Worm (Caenorhabditis elegans): ENCODE data around the gene cdh-4.
A peak's percentile ranks its signal among the peaks of the same experiment; 100 is the strongest.

Gene cdh-4

ce11 chrIII:4502559-4503240, 17.5 kb upstream of the cdh-4 start:
- TF ChIP-seq efl-1 (optimal IDR thresholded peaks at IDR 0.05), result no peak
- peak in 1 of 2 experiments; percentile 58 for TF ChIP-seq efl-1 (GFP tag; optimal IDR thresholded peaks at IDR 0.05 in 1 of 2)
- TF ChIP-seq lir-3 (tag; optimal IDR thresholded peaks at IDR 0.05; ENCODE audit: poor library complexity), result no peak
- TF ChIP-seq elt-2 (tag; optimal IDR thresholded peaks at IDR 0.05), result peak; percentile 31
- TF ChIP-seq nhr-71 (tag; optimal IDR thresholded peaks at IDR 0.05), result peak; percentile 11
- peak; percentile 77 for TF ChIP-seq pqm-1 (tag; optimal IDR thresholded peaks at IDR 0.05)
- no peak for TF ChIP-seq ceh-82 (tag; optimal IDR thresholded peaks at IDR 0.05)
- TF ChIP-seq dpl-1 (GFP tag; optimal IDR thresholded peaks at IDR 0.05), result no peak
- TF ChIP-seq nhr-84 (tag; optimal IDR thresholded peaks at IDR 0.05), result no peak
- no peak for TF ChIP-seq mdl-1 (tag; optimal IDR thresholded peaks at IDR 0.05)
- no peak for TF ChIP-seq sox-4 (tag; optimal IDR thresholded peaks at IDR 0.05)
- TF ChIP-seq nhr-20 (tag; optimal IDR thresholded peaks at IDR 0.05), result peak; percentile 15
- no peak for TF ChIP-seq irx-1 (tag; optimal IDR thresholded peaks at IDR 0.05)
- no peak for TF ChIP-seq unc-130 (tag; optimal IDR thresholded peaks at IDR 0.05)
- TF ChIP-seq hlh-17 (GFP tag; optimal IDR thresholded peaks at IDR 0.05; ENCODE audit: borderline replicate concordance), result no peak
- TF ChIP-seq unc-86 (tag; optimal IDR thresholded peaks at IDR 0.05), result no peak
- no peak for TF ChIP-seq lin-13 (GFP tag; optimal IDR thresholded peaks at IDR 0.05)
- TF ChIP-seq hpl-2 (GFP tag; optimal IDR thresholded peaks at IDR 0.05), result no peak
- no peak for TF ChIP-seq pax-3 (tag; optimal IDR thresholded peaks at IDR 0.05)
- TF ChIP-seq blmp-1 (tag; optimal IDR thresholded peaks at IDR 0.05), result no peak
- TF ChIP-seq sup-37 (GFP tag; optimal IDR thresholded peaks at IDR 0.05), result no peak
- TF ChIP-seq fkh-8 (tag; optimal IDR thresholded peaks at IDR 0.05), result no peak
- no peak for TF ChIP-seq ztf-11 (tag; optimal IDR thresholded peaks at IDR 0.05)
- no peak for TF ChIP-seq nhr-90 (tag; optimal IDR thresholded peaks at IDR 0.05; ENCODE audit: poor library complexity)
- TF ChIP-seq elt-3 (tag; optimal IDR thresholded peaks at IDR 0.05), result peak in 4 of 6 experiments; percentile 10 to 22 (median 17)

- peak; percentile 86 for TF ChIP-seq lin-14 (GFP tag; optimal IDR thresholded peaks at IDR 0.05)
- no peak for TF ChIP-seq unc-62 (GFP tag; optimal IDR thresholded peaks at IDR 0.05)
- TF ChIP-seq nhr-71 (tag; optimal IDR thresholded peaks at IDR 0.05), result peak; percentile 71
- TF ChIP-seq isw-1 (GFP tag; IDR thresholded peaks at IDR 0.05), result peak; percentile 21; the same call in 1 of the 2 replicates
- TF ChIP-seq irx-1 (tag; optimal IDR thresholded peaks at IDR 0.05), result peak; percentile 45
- no peak for TF ChIP-seq fkh-4 (tag; optimal IDR thresholded peaks at IDR 0.05; ENCODE audit: borderline replicate concordance)
- TF ChIP-seq lin-35 (GFP tag; optimal IDR thresholded peaks at IDR 0.05), result peak in 1 of 2 experiments; percentile 51
- TF ChIP-seq efl-3 (GFP tag; optimal IDR thresholded peaks at IDR 0.05), result no peak
- no peak for TF ChIP-seq lin-13 (GFP tag; optimal IDR thresholded peaks at IDR 0.05)
- no peak for TF ChIP-seq elt-3 (tag; optimal IDR thresholded peaks at IDR 0.05)
- no peak for TF ChIP-seq lir-3 (tag; optimal IDR thresholded peaks at IDR 0.05; ENCODE audit: poor library complexity)
- TF ChIP-seq mep-1 (tag; optimal IDR thresholded peaks at IDR 0.05), result peak; percentile 49
- peak; percentile 56 for TF ChIP-seq nhr-77 (tag; optimal IDR thresholded peaks at IDR 0.05)
- TF ChIP-seq swsn-7 (tag; optimal IDR thresholded peaks at IDR 0.05), result peak; percentile 58
- TF ChIP-seq aly-2 (tag; optimal IDR thresholded peaks at IDR 0.05), result peak; percentile 32
- TF ChIP-seq F16B12.6 (tag; optimal IDR thresholded peaks at IDR 0.05), result no peak
- TF ChIP-seq nhr-20 (tag; optimal IDR thresholded peaks at IDR 0.05), result peak; percentile 25
- TF ChIP-seq rnt-1 (tag; optimal IDR thresholded peaks at IDR 0.05), result peak; percentile 41
- peak; percentile 42 to 49 for TF ChIP-seq efl-1 (optimal IDR thresholded peaks at IDR 0.05)
- peak in 1 of 2 experiments; percentile 24 for TF ChIP-seq efl-1 (GFP tag; optimal IDR thresholded peaks at IDR 0.05 in 1 of 2)
- TF ChIP-seq C16A3.4 (tag; optimal IDR thresholded peaks at IDR 0.05), result peak; percentile 31
- TF ChIP-seq egl-27 (tag; optimal IDR thresholded peaks at IDR 0.05), result peak in 1 of 2 experiments; percentile 13
- no peak for TF ChIP-seq lin-15B (tag; optimal IDR thresholded peaks at IDR 0.05)
- no peak for TF ChIP-seq pqm-1 (tag; optimal IDR thresholded peaks at IDR 0.05)
- TF ChIP-seq skn-1 (tag; optimal IDR thresholded peaks at IDR 0.05), result peak; percentile 74
- peak; percentile 8 for TF ChIP-seq unc-86 (tag; optimal IDR thresholded peaks at IDR 0.05)
- TF ChIP-seq zag-1 (tag; optimal IDR thresholded peaks at IDR 0.05), result no peak
- peak; percentile 29 for TF ChIP-seq nhr-237 (tag; optimal IDR thresholded peaks at IDR 0.05)
- TF ChIP-seq dsc-1 (tag; optimal IDR thresholded peaks at IDR 0.05), result peak; percentile 63
- peak; percentile 54 for TF ChIP-seq fkh-10 (GFP tag; optimal IDR thresholded peaks at IDR 0.05)
- TF ChIP-seq nhr-47 (tag; optimal IDR thresholded peaks at IDR 0.05), result peak; percentile 60
- peak; percentile 44 for TF ChIP-seq fos-1 (tag; optimal IDR thresholded peaks at IDR 0.05)
- peak; percentile 14 to 28 (median 24) for TF ChIP-seq dpl-1 (GFP tag; optimal IDR thresholded peaks at IDR 0.05)
- peak; percentile 5 to 70 (median 33) for TF ChIP-seq ceh-82 (tag; optimal IDR thresholded peaks at IDR 0.05)
- TF ChIP-seq fkh-8 (tag; optimal IDR thresholded peaks at IDR 0.05), result peak; percentile 88
- TF ChIP-seq mdl-1 (tag; optimal IDR thresholded peaks at IDR 0.05), result peak in 1 of 2 experiments; percentile 34
- TF ChIP-seq snu-23 (GFP tag; optimal IDR thresholded peaks at IDR 0.05), result peak; percentile 50
Observed at ce11 chrIII:4504358-4504757, 15.8 kb upstream of the cdh-4 start.
